Worm (Caenorhabditis elegans) whole organism, early embryonic: Measurements from ENCODE around the gene dos-2.

ENCODE experiments used
- B0310.2 ChIP-seq: sonication (generic microtip); optimal IDR thresholded peaks from 2 replicates; lab custom pipeline; 2016; ENCODE audit warnings: mild to moderate bottlenecking, missing genetic modification characterization, missing compliant biosample characterization
- F13C5.2 ChIP-seq: sonication (generic microtip); optimal IDR thresholded peaks from 2 replicates; lab custom pipeline; 2017; ENCODE audit warnings: mild to moderate bottlenecking, missing genetic modification characterization, inconsistent platforms, missing compliant biosample characterization
- aly-1 ChIP-seq: sonication (generic microtip); optimal IDR thresholded peaks from 2 replicates; lab custom pipeline; 2016; ENCODE audit warnings: missing genetic modification characterization, missing compliant biosample characterization
- ama-1 ChIP-seq: fragments of 150-350 bp; optimal IDR thresholded peaks from 2 replicates; lab custom pipeline; 2014
- ceh-13 ChIP-seq: fragments of 200-800 bp; sonication (Bioruptor generic); optimal IDR thresholded peaks from 2 replicates; lab custom pipeline; 2018; ENCODE audit warnings: mild to moderate bottlenecking, missing genetic modification characterization, missing compliant biosample characterization
- ceh-36 ChIP-seq: sonication (generic microtip); optimal IDR thresholded peaks from 2 replicates; lab custom pipeline; 2016; ENCODE audit warnings: missing genetic modification characterization, inconsistent platforms, missing compliant biosample characterization
- ets-7 ChIP-seq: sonication (generic microtip); optimal IDR thresholded peaks from 2 replicates; lab custom pipeline; 2016; ENCODE audit warnings: missing genotype, missing genetic modification characterization, missing compliant biosample characterization
- flt-1 ChIP-seq: fragments of 200-800 bp; sonication (Bioruptor generic); IDR thresholded peaks from 2 replicates; pipeline ENCODE4 v1.3.6; 2022; ENCODE audit warnings: missing genetic modification characterization, missing compliant biosample characterization
- hmbx-1 ChIP-seq: sonication (generic microtip); optimal IDR thresholded peaks from 2 replicates; lab custom pipeline; 2016; ENCODE audit warnings: mild to moderate bottlenecking, missing genetic modification characterization, missing compliant biosample characterization
- hmg-4 ChIP-seq: fragments of 200-800 bp; sonication (Bioruptor generic); optimal IDR thresholded peaks from 2 replicates; lab custom pipeline; 2018; ENCODE audit warnings: mild to moderate bottlenecking, missing genetic modification characterization, missing compliant biosample characterization
- hnd-1 ChIP-seq: sonication (generic microtip); optimal IDR thresholded peaks from 2 replicates; lab custom pipeline; 2016; ENCODE audit warnings: missing genetic modification characterization, missing compliant biosample characterization
- pes-1 ChIP-seq: fragments of 200-800 bp; sonication (Bioruptor generic); IDR thresholded peaks from 2 replicates; pipeline ENCODE4 v1.3.6; 2022; ENCODE audit warnings: missing genetic modification reagents, missing genetic modification characterization, missing compliant biosample characterization
- scrt-1 ChIP-seq: fragments of 200-800 bp; sonication (Bioruptor generic); IDR thresholded peaks from 2 replicates; pipeline ENCODE4 v1.3.6; 2022; ENCODE audit warnings: missing genetic modification characterization, missing compliant biosample characterization
- sea-1 ChIP-seq: fragments of 200-800 bp; sonication (Bioruptor generic); conservative IDR thresholded peaks from 2 replicates; pipeline ENCODE4 v1.3.6; 2022; ENCODE audit warnings: missing genetic modification characterization, missing compliant biosample characterization
- tbx-11 ChIP-seq: fragments of 200-800 bp; sonication (Bioruptor generic); IDR thresholded peaks from 2 replicates; pipeline ENCODE4 v1.3.6; 2022; ENCODE audit warnings: missing genetic modification characterization, missing compliant biosample characterization
- tbx-37 ChIP-seq: fragments of 200-800 bp; sonication (Bioruptor generic); conservative IDR thresholded peaks from 2 replicates; pipeline ENCODE4 v1.3.6; 2022; ENCODE audit warnings: missing genetic modification reagents, missing genetic modification characterization, missing compliant biosample characterization
- tra-4 ChIP-seq: sonication (generic microtip); optimal IDR thresholded peaks from 2 replicates; lab custom pipeline; 2017; ENCODE audit warnings: missing genetic modification characterization, missing compliant biosample characterization

The dos-2 gene

ce11 chrII:3990706-3991105, 14.7 kb downstream of the dos-2 start:
- TF ChIP-seq hmbx-1 (tag; lab: Kevin White, UChicago) (no peak), B0310.2 (tag; lab: Kevin White, UChicago) (no peak), ceh-36 (tag; lab: Kevin White, UChicago) (no peak), ets-7 (tag; lab: Kevin White, UChicago) (no peak), sea-1 (GFP tag; lab: Robert Waterston, UW) (no peak), ceh-13 (GFP tag; lab: Kevin White, UChicago) (no peak), ama-1 (lab: Kevin White, UChicago) (no peak), tbx-11 (no peak)

- TF ChIP-seq tbx-37: no peak
- TF ChIP-seq tra-4 (tag; lab: Kevin White, UChicago): no peak
- TF ChIP-seq sea-1 (GFP tag; lab: Robert Waterston, UW): no peak
- TF ChIP-seq aly-1 (tag; lab: Kevin White, UChicago): no peak
- TF ChIP-seq ets-7 (tag; lab: Kevin White, UChicago): no peak
- no peak for TF ChIP-seq tbx-11
- TF ChIP-seq ceh-13 (GFP tag; lab: Kevin White, UChicago): no peak
- no peak for TF ChIP-seq hnd-1 (tag; lab: Kevin White, UChicago)
- TF ChIP-seq ama-1 (lab: Kevin White, UChicago): no peak
- TF ChIP-seq flt-1 (GFP tag; lab: Robert Waterston, UW): no peak
- TF ChIP-seq hmbx-1 (tag; lab: Kevin White, UChicago): no peak
- no peak for TF ChIP-seq pes-1 (GFP tag; lab: Robert Waterston, UW)
- TF ChIP-seq scrt-1 (GFP tag; lab: Robert Waterston, UW): no peak
- no peak for TF ChIP-seq hmg-4 (GFP tag; lab: Kevin White, UChicago)
- no peak for TF ChIP-seq B0310.2 (tag; lab: Kevin White, UChicago)
- TF ChIP-seq ceh-36 (tag; lab: Kevin White, UChicago): no peak
- TF ChIP-seq F13C5.2 (tag; lab: Kevin White, UChicago): no peak
Measured at ce11 chrII:3992029-3992428, 16.0 kb downstream of the dos-2 start.

ce11 chrII:3992660-3993245, 16.7 kb downstream of the dos-2 start, which contains the start of gene Y14H12A.1:
Y14H12A.1 (plus strand) TSS chrII:3993195.
- TF ChIP-seq aly-1 (tag; lab: Kevin White, UChicago) (no peak), hmg-4 (GFP tag; lab: Kevin White, UChicago) (no peak)

- TF ChIP-seq tra-4 (tag; lab: Kevin White, UChicago): no peak
Measured at ce11 chrII:3996005-3996404, 20.0 kb downstream of the dos-2 start, which contains the start of gene clc-22. clc-22 (minus strand) TSS chrII:3996075.

- no peak for TF ChIP-seq sea-1 (GFP tag; lab: Robert Waterston, UW)
- TF ChIP-seq hmg-4 (GFP tag; lab: Kevin White, UChicago): peak; percentile 54
- peak; percentile 63; the same call in 1 of the 2 replicates for TF ChIP-seq scrt-1 (GFP tag; lab: Robert Waterston, UW)
- TF ChIP-seq F13C5.2 (tag; lab: Kevin White, UChicago): peak; percentile 25
- TF ChIP-seq ama-1 (lab: Kevin White, UChicago): no peak
Measured at ce11 chrII:3999537-3999936, 23.5 kb downstream of the dos-2 start.

- no peak for TF ChIP-seq hmbx-1 (tag; lab: Kevin White, UChicago)
- no peak for TF ChIP-seq B0310.2 (tag; lab: Kevin White, UChicago)
- TF ChIP-seq scrt-1 (GFP tag; lab: Robert Waterston, UW): no peak
- no peak for TF ChIP-seq sea-1 (GFP tag; lab: Robert Waterston, UW)
- no peak for TF ChIP-seq hnd-1 (tag; lab: Kevin White, UChicago)
- no peak for TF ChIP-seq flt-1 (GFP tag; lab: Robert Waterston, UW)
- TF ChIP-seq pes-1 (GFP tag; lab: Robert Waterston, UW): no peak
- TF ChIP-seq ceh-13 (GFP tag; lab: Kevin White, UChicago): no peak
- no peak for TF ChIP-seq ets-7 (tag; lab: Kevin White, UChicago)
- TF ChIP-seq hmg-4 (GFP tag; lab: Kevin White, UChicago): no peak
- TF ChIP-seq tbx-37: no peak
- no peak for TF ChIP-seq F13C5.2 (tag; lab: Kevin White, UChicago)
- TF ChIP-seq tbx-11: no peak
- no peak for TF ChIP-seq ama-1 (lab: Kevin White, UChicago)
Measured at ce11 chrII:4000430-4000829, 24.4 kb downstream of the dos-2 start.

- no peak for TF ChIP-seq tbx-37
- no peak for TF ChIP-seq sea-1 (GFP tag; lab: Robert Waterston, UW)
- no peak for TF ChIP-seq ceh-36 (tag; lab: Kevin White, UChicago)
- no peak for TF ChIP-seq pes-1 (GFP tag; lab: Robert Waterston, UW)
- no peak for TF ChIP-seq hmg-4 (GFP tag; lab: Kevin White, UChicago)
- TF ChIP-seq scrt-1 (GFP tag; lab: Robert Waterston, UW): no peak
- TF ChIP-seq tbx-11: no peak
- TF ChIP-seq hnd-1 (tag; lab: Kevin White, UChicago): no peak
Measured at ce11 chrII:4002134-4002533, 26.1 kb downstream of the dos-2 start.

ce11 chrII:4004614-4005013, 28.6 kb downstream of the dos-2 start, which contains the start of gene ephx-1:
ephx-1 (plus strand) TSS chrII:4004914.
- no peak for TF ChIP-seq tra-4 (tag; lab: Kevin White, UChicago)
- no peak for TF ChIP-seq B0310.2 (tag; lab: Kevin White, UChicago)
- TF ChIP-seq tbx-11: no peak
- TF ChIP-seq aly-1 (tag; lab: Kevin White, UChicago): no peak
- TF ChIP-seq ceh-13 (GFP tag; lab: Kevin White, UChicago): no peak
